Fruit fly (Drosophila melanogaster) ovary, adult (tissue): ENCODE results near the gene Atox1.
A peak's percentile ranks its signal among the peaks of the same experiment; 100 is the strongest.

ENCODE experiments used
- CG17801 ChIP-seq: fragments of 200-800 bp; optimal IDR thresholded peaks from 2 replicates; lab custom pipeline; 2019; ENCODE audit warnings: missing biosample characterization, mild to moderate bottlenecking, missing genetic modification characterization, moderate library complexity; ENCODE audit not compliant: partially characterized antibody

The Atox1 gene

dm6 chr3L:21640815-21641214 is at the start of gene Atox1:
Atox1 (plus strand) TSS chr3L:21640995.
- TF ChIP-seq CG17801 (GFP tag; lab: Kevin White, UChicago) = peak; percentile 54

- TF ChIP-seq CG17801 (GFP tag; lab: Kevin White, UChicago) = no peak
Measured at dm6 chr3L:21591247-21591646, 49.5 kb upstream of the Atox1 start.

dm6 chr3L:21594408-21594807 is 46.4 kb upstream of the Atox1 start:
- no peak for TF ChIP-seq CG17801 (GFP tag; lab: Kevin White, UChicago)

- TF ChIP-seq CG17801 (GFP tag; lab: Kevin White, UChicago) = no peak
Measured at dm6 chr3L:21598337-21598736, 42.5 kb upstream of the Atox1 start.

dm6 chr3L:21602275-21602674 is 38.5 kb upstream of the Atox1 start:
- TF ChIP-seq CG17801 (GFP tag; lab: Kevin White, UChicago) = no peak

dm6 chr3L:21604265-21604664 is 36.5 kb upstream of the Atox1 start:
- TF ChIP-seq CG17801 (GFP tag; lab: Kevin White, UChicago) = no peak

dm6 chr3L:21610535-21610934 is 30.3 kb upstream of the Atox1 start:
- TF ChIP-seq CG17801 (GFP tag; lab: Kevin White, UChicago) = no peak

- TF ChIP-seq CG17801 (GFP tag; lab: Kevin White, UChicago) = no peak
Measured at dm6 chr3L:21617354-21617753, 23.4 kb upstream of the Atox1 start, which contains the start of the genes S1P and CG11307. S1P (minus strand) TSS chr3L:21617376. CG11307 (plus strand) TSS chr3L:21617623.

dm6 chr3L:21625547-21625946 is 15.2 kb upstream of the Atox1 start, which contains the start of the genes CG7166 and Alg11:
CG7166 (minus strand) TSS chr3L:21625647.
Alg11 (plus strand) TSS chr3L:21625806.
- no peak for TF ChIP-seq CG17801 (GFP tag; lab: Kevin White, UChicago)

- TF ChIP-seq CG17801 (GFP tag; lab: Kevin White, UChicago) = no peak
Measured at dm6 chr3L:21626036-21626614, 14.7 kb upstream of the Atox1 start.

dm6 chr3L:21634152-21634689 is 6.6 kb upstream of the Atox1 start, which contains the start of gene MED1:
MED1 (minus strand) TSS chr3L:21634446.
- TF ChIP-seq CG17801 (GFP tag; lab: Kevin White, UChicago) = no peak

- TF ChIP-seq CG17801 (GFP tag; lab: Kevin White, UChicago) = no peak
Measured at dm6 chr3L:21635208-21635607, 5.6 kb upstream of the Atox1 start, which contains the start of gene ORMDL. ORMDL (plus strand) TSS chr3L:21635305.

dm6 chr3L:21636265-21636993 is 4.4 kb upstream of the Atox1 start, which contains the start of gene CG32444:
CG32444 (plus strand) TSS chr3L:21636947.
- no peak for TF ChIP-seq CG17801 (GFP tag; lab: Kevin White, UChicago)

dm6 chr3L:21639059-21639458 is 1.7 kb upstream of the Atox1 start, which contains the start of gene CG32445:
CG32445 (plus strand) TSS chr3L:21639359.
- TF ChIP-seq CG17801 (GFP tag; lab: Kevin White, UChicago) = no peak

- TF ChIP-seq CG17801 (GFP tag; lab: Kevin White, UChicago) = no peak
Measured at dm6 chr3L:21642908-21643572, 2.2 kb downstream of the Atox1 start.
